Worm (Caenorhabditis elegans) whole organism, L1 larva: ENCODE results near the gene AC7.3.

ENCODE experiments used
- aha-1 ChIP-seq: fragments of 150-350 bp; optimal IDR thresholded peaks from 2 replicates; lab custom pipeline; 2014; ENCODE audit warnings: missing biosample characterization, missing genetic modification characterization
- alr-1 ChIP-seq: fragments of 200-800 bp; sonication (Bioruptor generic); optimal IDR thresholded peaks from 2 replicates; lab custom pipeline; 2018; ENCODE audit warnings: borderline replicate concordance, mild to moderate bottlenecking, missing genetic modification characterization, missing compliant biosample characterization
- elt-3 ChIP-seq, 6 experiments: fragments of 150-350 bp in 1 of 6; sonication (generic microtip); optimal IDR thresholded peaks; 2 replicates each; lab custom pipeline; 2017 to 2018; ENCODE audit warnings: missing biosample characterization in 6 of 6, missing genetic modification characterization in 6 of 6, inconsistent platforms in 1 of 6
- fkh-10 ChIP-seq: sonication (generic microtip); optimal IDR thresholded peaks from 2 replicates; lab custom pipeline; 2017; ENCODE audit warnings: missing biosample characterization, missing genetic modification reagents, missing genetic modification characterization
- isw-1 ChIP-seq: fragments of 200-800 bp; sonication (Bioruptor generic); IDR thresholded peaks from 2 replicates; pipeline ENCODE4 v1.3.6; 2022; ENCODE audit warnings: missing genetic modification characterization, missing compliant biosample characterization
- lin-13 ChIP-seq: fragments of 150-350 bp; optimal IDR thresholded peaks from 2 replicates; lab custom pipeline; 2014; ENCODE audit warnings: missing biosample characterization, missing genetic modification reagents, missing genetic modification characterization
- lin-15B ChIP-seq: fragments of 150-350 bp; sonication (generic microtip); optimal IDR thresholded peaks from 3 replicates; lab custom pipeline; 2014; ENCODE audit warnings: missing biosample characterization, missing genetic modification characterization
- nhr-12 ChIP-seq: sonication (generic microtip); optimal IDR thresholded peaks from 2 replicates; lab custom pipeline; 2017; ENCODE audit warnings: missing biosample characterization, missing genetic modification characterization
- nhr-76 ChIP-seq: sonication (generic microtip); optimal IDR thresholded peaks from 2 replicates; lab custom pipeline; 2017; ENCODE audit warnings: missing biosample characterization, missing genetic modification characterization
- nhr-85 ChIP-seq: sonication (generic microtip); peaks from one replicate; lab custom pipeline; 2016; ENCODE audit warnings: missing genetic modification characterization, inconsistent platforms, missing compliant biosample characterization
- pqm-1 ChIP-seq: sonication (generic microtip); optimal IDR thresholded peaks from 3 replicates; lab custom pipeline; 2017; ENCODE audit warnings: missing biosample characterization, missing genetic modification characterization
- unc-30 ChIP-seq: sonication (generic microtip); optimal IDR thresholded peaks from 2 replicates; lab custom pipeline; 2017; ENCODE audit warnings: missing biosample characterization, missing genetic modification characterization
- xbp-1 ChIP-seq: sonication (generic microtip); optimal IDR thresholded peaks from 2 replicates; lab custom pipeline; 2016; ENCODE audit warnings: missing genetic modification characterization, missing compliant biosample characterization

- no peak for TF ChIP-seq elt-3 (tag; optimal IDR thresholded peaks at IDR 0.05; lab: Kevin White, UChicago)
- no peak for TF ChIP-seq aha-1 (tag; lab: Kevin White, UChicago)
- no peak for TF ChIP-seq fkh-10
- no peak for TF ChIP-seq lin-13
- TF ChIP-seq nhr-85 (tag; lab: Kevin White, UChicago), result no peak
- TF ChIP-seq nhr-12 (tag; lab: Kevin White, UChicago), result no peak
- TF ChIP-seq unc-30 (tag; lab: Kevin White, UChicago), result no peak
- no peak for TF ChIP-seq xbp-1 (tag; lab: Kevin White, UChicago)
- no peak for TF ChIP-seq isw-1
- TF ChIP-seq alr-1 (tag; lab: Kevin White, UChicago), result no peak
- TF ChIP-seq lin-15B, result no peak
- no peak for TF ChIP-seq pqm-1
- no peak for TF ChIP-seq nhr-76 (tag; lab: Kevin White, UChicago)
Observed at ce11 chrIV:5086961-5087326, 24.7 kb upstream of the AC7.3 start.
